Fruit fly (Drosophila melanogaster): ENCODE data around the gene pn.

pn gene

DNA sequence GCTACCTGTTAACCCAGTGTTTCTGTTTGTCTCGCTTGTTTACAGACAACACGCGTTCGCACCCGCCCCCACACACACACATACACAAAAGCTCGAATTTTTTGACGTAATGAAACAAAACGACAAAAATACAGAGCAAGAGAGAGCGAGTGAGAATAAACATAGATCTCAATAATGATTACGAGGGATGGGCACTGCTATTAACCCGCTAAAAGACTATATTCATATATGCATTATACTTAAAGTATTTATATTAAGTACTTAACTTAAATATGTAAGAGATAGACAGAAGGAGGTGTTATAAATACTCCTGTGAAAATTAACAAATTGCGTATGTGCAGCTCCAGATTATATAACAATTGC, 39.2 kb upstream of the pn start (continued):
- TF ChIP-seq Gsc (GFP tag; IDR thresholded peaks at IDR 0.05), result no peak
- no peak for TF ChIP-seq CG7745 (tag; optimal IDR thresholded peaks at IDR 0.05)
- no peak for TF ChIP-seq CG4820 (GFP tag; optimal IDR thresholded peaks at IDR 0.05)
- no peak for TF ChIP-seq klu (GFP tag; IDR thresholded peaks at IDR 0.05)
- TF ChIP-seq CG2889 (GFP tag; IDR thresholded peaks at IDR 0.05), result no peak
- peak; percentile 57 for TF ChIP-seq CG1529 (GFP tag; optimal IDR thresholded peaks at IDR 0.05)
- TF ChIP-seq Doc3 (GFP tag; IDR thresholded peaks at IDR 0.05; ENCODE audit: partially characterized antibody), result no peak
- TF ChIP-seq CG6683 (GFP tag; optimal IDR thresholded peaks at IDR 0.05), result no peak
- TF ChIP-seq zfh1 (GFP tag; IDR thresholded peaks at IDR 0.05), result 0 out of 3 replicates have a peak, but pooled peaks have one; percentile 10
- TF ChIP-seq sim (GFP tag; IDR thresholded peaks at IDR 0.05), result no peak
- no peak for TF ChIP-seq ken (GFP tag; IDR thresholded peaks at IDR 0.05)
- no peak for TF ChIP-seq CG7786 (GFP tag; optimal IDR thresholded peaks at IDR 0.05)
- peak; percentile 60 for TF ChIP-seq CG9932 (GFP tag; IDR thresholded peaks at IDR 0.05)
- peak; percentile 64; the same call in 1 of the 2 replicates for TF ChIP-seq CG32532 (GFP tag; IDR thresholded peaks at IDR 0.05)
- TF ChIP-seq danr (GFP tag; IDR thresholded peaks at IDR 0.05), result no peak
- TF ChIP-seq usp (GFP tag; optimal IDR thresholded peaks at IDR 0.05), result no peak
- TF ChIP-seq NC2α (GFP tag; optimal IDR thresholded peaks at IDR 0.05), result no peak
- no peak for TF ChIP-seq CG30431 (GFP tag; optimal IDR thresholded peaks at IDR 0.05)
- peak; percentile 97 for TF ChIP-seq mirr (GFP tag; optimal IDR thresholded peaks at IDR 0.05)
- 0 out of 3 replicates have a peak, but pooled peaks have one; percentile 35 for TF ChIP-seq otp (GFP tag; IDR thresholded peaks at IDR 0.05)
- TF ChIP-seq pros (GFP tag; optimal IDR thresholded peaks at IDR 0.05), result no peak
- TF ChIP-seq CG33213 (GFP tag; optimal IDR thresholded peaks at IDR 0.05), result peak; percentile 22
- TF ChIP-seq CG14441 (GFP tag; IDR thresholded peaks at IDR 0.05), result no peak
- TF ChIP-seq CG6813 (GFP tag; optimal IDR thresholded peaks at IDR 0.05), result peak; percentile 73
- no peak for TF ChIP-seq NK7.1 (GFP tag; optimal IDR thresholded peaks at IDR 0.05)
- no peak for TF ChIP-seq ac (GFP tag; optimal IDR thresholded peaks at IDR 0.05)
- TF ChIP-seq B-H2 (GFP tag; optimal IDR thresholded peaks at IDR 0.05), result peak; percentile 32
- TF ChIP-seq psq (GFP tag; optimal IDR thresholded peaks at IDR 0.05), result peak; percentile 26
- no peak for TF ChIP-seq Ets97D (GFP tag; optimal IDR thresholded peaks at IDR 0.05)
- no peak for TF ChIP-seq CG14965 (GFP tag; optimal IDR thresholded peaks at IDR 0.05; ENCODE audit: borderline replicate concordance)
- no peak for TF ChIP-seq CG17802 (tag; optimal IDR thresholded peaks at IDR 0.05)
- TF ChIP-seq fru (optimal IDR thresholded peaks at IDR 0.05), result no peak
- no peak for TF ChIP-seq scrt (GFP tag; optimal IDR thresholded peaks at IDR 0.05)
- no peak for TF ChIP-seq pita (GFP tag; optimal IDR thresholded peaks at IDR 0.05)
- TF ChIP-seq CG2875 (GFP tag; optimal IDR thresholded peaks at IDR 0.05), result peak; percentile 68
- no peak for TF ChIP-seq h (optimal IDR thresholded peaks at IDR 0.05)
- peak; percentile 55 for TF ChIP-seq CrebB (tag; optimal IDR thresholded peaks at IDR 0.05)
- no peak for TF ChIP-seq CG6791 (GFP tag; IDR thresholded peaks at IDR 0.05; ENCODE audit: partially characterized antibody)
- TF ChIP-seq maf-S (GFP tag; optimal IDR thresholded peaks at IDR 0.05), result no peak
- peak; percentile 48 for TF ChIP-seq CG11723 (GFP tag; optimal IDR thresholded peaks at IDR 0.05)
- TF ChIP-seq sens (GFP tag), result peak; percentile 66
- peak; percentile 48 for TF ChIP-seq CG13123 (GFP tag; optimal IDR thresholded peaks at IDR 0.05)
- peak; percentile 10 for TF ChIP-seq lilli (GFP tag; optimal IDR thresholded peaks at IDR 0.05)
- peak; percentile 47 for TF ChIP-seq CG12104 (GFP tag; optimal IDR thresholded peaks at IDR 0.05)
- peak; percentile 55; the same call in 1 of the 2 replicates for TF ChIP-seq sob (GFP tag; IDR thresholded peaks at IDR 0.05)
- TF ChIP-seq BEAF-32 (GFP tag; optimal IDR thresholded peaks at IDR 0.05), result no peak
- peak; percentile 42 for TF ChIP-seq Bdp1 (GFP tag; optimal IDR thresholded peaks at IDR 0.05)
- TF ChIP-seq dati (GFP tag; IDR thresholded peaks at IDR 0.05), result no peak
- peak; percentile 57 for TF ChIP-seq HHEX (GFP tag; optimal IDR thresholded peaks at IDR 0.05)
- TF ChIP-seq YL-1 (GFP tag; optimal IDR thresholded peaks at IDR 0.05), result peak; percentile 25
- peak; percentile 63; the same call in 2 of the 3 replicates for TF ChIP-seq Dbx (GFP tag; IDR thresholded peaks at IDR 0.05)
- TF ChIP-seq CG8359 (GFP tag; optimal IDR thresholded peaks at IDR 0.05; ENCODE audit: borderline replicate concordance), result peak; percentile 5
- peak; percentile 85 for TF ChIP-seq wek (GFP tag; optimal IDR thresholded peaks at IDR 0.05)
